Worm (Caenorhabditis elegans): ENCODE data around the gene ZK1307.3.

DNA sequence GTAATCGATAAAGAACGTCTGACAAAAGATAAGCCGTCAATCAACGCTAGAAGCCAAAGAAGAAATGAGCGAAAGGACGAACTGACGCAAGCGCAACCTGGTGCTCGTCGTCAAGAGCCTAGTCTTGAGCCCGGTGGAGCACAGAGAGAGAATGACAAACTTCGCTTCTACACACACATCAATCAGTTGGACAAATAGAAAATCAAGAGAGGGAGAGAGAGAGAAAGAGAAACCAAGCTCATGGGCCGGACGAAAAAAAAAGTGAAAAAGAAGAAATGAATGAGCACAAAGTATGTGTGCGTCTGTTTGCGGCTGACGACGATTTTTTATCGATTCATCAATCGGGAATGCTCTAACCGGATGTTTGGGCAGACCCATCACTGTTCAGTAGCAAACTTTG lies 31.7 kb downstream of the ZK1307.3 start:
- TF ChIP-seq nhr-129 (tag; optimal IDR thresholded peaks at IDR 0.05) (peak; percentile 43), ama-1 (optimal IDR thresholded peaks at IDR 0.05) (no peak), blmp-1 (tag; optimal IDR thresholded peaks at IDR 0.05; ENCODE audit: insufficient read depth) (no peak), mbf-1 (tag; optimal IDR thresholded peaks at IDR 0.05) (no peak), nhr-237 (tag; optimal IDR thresholded peaks at IDR 0.05) (no peak)
